Worm (Caenorhabditis elegans): ENCODE results near the gene pks-1.
A peak's percentile ranks its signal among the peaks of the same experiment; 100 is the strongest.

pks-1 gene

ce11 chrX:5458750-5459149, 45.1 kb downstream of the pks-1 start:
- TF ChIP-seq aha-1 (tag; optimal IDR thresholded peaks at IDR 0.05): no peak
- no peak for TF ChIP-seq efl-1 (optimal IDR thresholded peaks at IDR 0.05)
- peak in 1 of 2 experiments; percentile 43 for TF ChIP-seq efl-1 (GFP tag; optimal IDR thresholded peaks at IDR 0.05 in 1 of 2)

- TF ChIP-seq unc-86 (tag; optimal IDR thresholded peaks at IDR 0.05): no peak
- TF ChIP-seq sptf-1 (tag; optimal IDR thresholded peaks at IDR 0.05): no peak
These were observed 47.3 kb downstream of the pks-1 start, which contains the start of gene ddr-1 for ce11 chrX:5460930-5461329. Gene ddr-1 (plus strand): TSS chrX:5461230.

- TF ChIP-seq ama-1 (optimal IDR thresholded peaks at IDR 0.05) (no peak), elt-2 (tag; optimal IDR thresholded peaks at IDR 0.05) (peak; percentile 71)
These were observed 52.0 kb downstream of the pks-1 start for ce11 chrX:5465631-5466030.

- TF ChIP-seq alr-1 (tag; optimal IDR thresholded peaks at IDR 0.05; ENCODE audit: borderline replicate concordance): no peak
- no peak for TF ChIP-seq sox-4 (tag; optimal IDR thresholded peaks at IDR 0.05)
- peak; percentile 85 for TF ChIP-seq nhr-85 (tag)
- TF ChIP-seq nhr-90 (tag; optimal IDR thresholded peaks at IDR 0.05; ENCODE audit: poor library complexity): peak; percentile 9
- TF ChIP-seq tbx-2 (tag; optimal IDR thresholded peaks at IDR 0.05): peak; percentile 1
- no peak for TF ChIP-seq sup-37 (GFP tag; optimal IDR thresholded peaks at IDR 0.05)
- peak; percentile 46 for TF ChIP-seq nhr-20 (tag; optimal IDR thresholded peaks at IDR 0.05)
- TF ChIP-seq nhr-71 (tag; optimal IDR thresholded peaks at IDR 0.05): peak; percentile 3
- no peak for TF ChIP-seq unc-98 (GFP tag; IDR thresholded peaks at IDR 0.05)
- TF ChIP-seq lin-14 (GFP tag; optimal IDR thresholded peaks at IDR 0.05): peak; percentile 26
- no peak for TF ChIP-seq tlp-1 (tag; optimal IDR thresholded peaks at IDR 0.05)
- 0 out of 2 replicates have a peak, but pooled peaks have one; percentile 3 for TF ChIP-seq nhr-19 (GFP tag; conservative IDR thresholded peaks at IDR 0.05)
These were observed 52.5 kb downstream of the pks-1 start for ce11 chrX:5466149-5466548.

- peak in 1 of 2 experiments; percentile 71 for TF ChIP-seq mdl-1 (tag; optimal IDR thresholded peaks at IDR 0.05)
- TF ChIP-seq elt-3 (tag; optimal IDR thresholded peaks at IDR 0.05): peak; percentile 63 to 99 (median 94)
- peak in 1 of 2 experiments; percentile 39 for TF ChIP-seq lin-35 (GFP tag; optimal IDR thresholded peaks at IDR 0.05)
- peak; percentile 75 for TF ChIP-seq lin-14 (GFP tag; optimal IDR thresholded peaks at IDR 0.05)
- TF ChIP-seq irx-1 (tag; optimal IDR thresholded peaks at IDR 0.05): no peak
- peak; percentile 76 for TF ChIP-seq nhr-20 (tag; optimal IDR thresholded peaks at IDR 0.05)
- peak; percentile 62 for TF ChIP-seq blmp-1 (tag; optimal IDR thresholded peaks at IDR 0.05)
- peak; percentile 71 for TF ChIP-seq nhr-71 (tag; optimal IDR thresholded peaks at IDR 0.05)
- TF ChIP-seq efl-3 (GFP tag; optimal IDR thresholded peaks at IDR 0.05): no peak
- TF ChIP-seq nhr-90 (tag; optimal IDR thresholded peaks at IDR 0.05; ENCODE audit: poor library complexity): peak; percentile 61
- TF ChIP-seq fkh-8 (tag; optimal IDR thresholded peaks at IDR 0.05): no peak
- TF ChIP-seq alr-1 (tag; optimal IDR thresholded peaks at IDR 0.05; ENCODE audit: borderline replicate concordance): no peak
- peak; percentile 47 for TF ChIP-seq snu-23 (GFP tag; optimal IDR thresholded peaks at IDR 0.05)
- TF ChIP-seq nhr-85 (tag): peak; percentile 84
- TF ChIP-seq nhr-47 (tag; optimal IDR thresholded peaks at IDR 0.05): peak; percentile 12
- peak; percentile 87 for TF ChIP-seq elt-2 (tag; optimal IDR thresholded peaks at IDR 0.05)
- peak; percentile 61 for TF ChIP-seq grh-1 (GFP tag; IDR thresholded peaks at IDR 0.05)
These were observed 53.7 kb downstream of the pks-1 start for ce11 chrX:5467308-5467707.

ce11 chrX:5467820-5468270, 54.2 kb downstream of the pks-1 start, which contains the start of gene dpyd-1:
Gene dpyd-1 (plus strand): TSS chrX:5467870.
- TF ChIP-seq mab-9 (GFP tag; IDR thresholded peaks at IDR 0.05) (no peak), pqm-1 (tag; optimal IDR thresholded peaks at IDR 0.05) (no peak), fkh-8 (tag; optimal IDR thresholded peaks at IDR 0.05) (no peak), nhr-84 (tag; optimal IDR thresholded peaks at IDR 0.05) (no peak), aha-1 (tag; optimal IDR thresholded peaks at IDR 0.05) (no peak), jun-1 (tag; optimal IDR thresholded peaks at IDR 0.05) (no peak), dsc-1 (tag; optimal IDR thresholded peaks at IDR 0.05) (no peak), nhr-47 (tag; optimal IDR thresholded peaks at IDR 0.05) (no peak), Y116A8C.19 (tag; optimal IDR thresholded peaks at IDR 0.05; ENCODE audit: borderline replicate concordance) (no peak), zag-1 (tag; optimal IDR thresholded peaks at IDR 0.05) (no peak), nhr-85 (tag) (peak; percentile 68), unc-62 (GFP tag; optimal IDR thresholded peaks at IDR 0.05) (no peak), lin-35 (GFP tag; optimal IDR thresholded peaks at IDR 0.05) (peak in 1 of 2 experiments; percentile 63), tlp-1 (tag; optimal IDR thresholded peaks at IDR 0.05) (no peak), nhr-77 (tag; optimal IDR thresholded peaks at IDR 0.05) (no peak), snpc-4 (tag; optimal IDR thresholded peaks at IDR 0.05) (no peak), mep-1 (tag; optimal IDR thresholded peaks at IDR 0.05) (no peak), C34B4.2 (tag; optimal IDR thresholded peaks at IDR 0.05) (no peak), alr-1 (tag; optimal IDR thresholded peaks at IDR 0.05; ENCODE audit: borderline replicate concordance) (no peak), ceh-90 (tag; optimal IDR thresholded peaks at IDR 0.05) (no peak), unc-30 (tag; optimal IDR thresholded peaks at IDR 0.05) (no peak), nhr-90 (tag; optimal IDR thresholded peaks at IDR 0.05; ENCODE audit: poor library complexity) (peak; percentile 24), irx-1 (tag; optimal IDR thresholded peaks at IDR 0.05) (no peak)

All from whole organism, L1 larva.